Worm (Caenorhabditis elegans): ENCODE results near the gene C55A6.4.

The C55A6.4 gene

DNA sequence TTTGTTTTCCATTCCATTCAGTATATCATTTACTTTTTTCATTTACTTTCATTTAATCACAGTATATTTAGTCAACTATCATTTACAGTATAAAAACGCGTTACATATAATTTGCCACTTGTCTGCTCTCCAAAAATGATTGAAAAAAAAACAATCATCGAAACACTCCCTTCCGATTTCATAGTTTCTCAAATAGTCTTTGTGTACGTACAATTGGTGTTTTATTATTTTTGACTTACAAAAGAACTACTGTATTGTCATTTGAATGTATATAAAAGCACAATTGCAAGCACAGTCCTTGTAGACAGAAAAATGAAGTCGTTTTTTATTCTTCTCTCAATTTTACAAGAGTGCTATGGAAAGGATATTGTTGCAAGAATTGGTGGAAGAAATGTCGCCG, 43.3 kb downstream of the C55A6.4 start, which contains the start of gene nas-22:
Gene nas-22, plus strand, starts transcription at position 301 of the 400 bp plus-strand sequence.
- TF ChIP-seq cog-1 (tag; optimal IDR thresholded peaks at IDR 0.05), result no peak
- no peak for TF ChIP-seq ztf-23 (GFP tag; IDR thresholded peaks at IDR 0.05)
- TF ChIP-seq tab-1 (GFP tag; IDR thresholded peaks at IDR 0.05), result no peak
- TF ChIP-seq T22C8.4 (GFP tag; IDR thresholded peaks at IDR 0.05), result no peak
- no peak for TF ChIP-seq med-1 (GFP tag; optimal IDR thresholded peaks at IDR 0.05; ENCODE audit: insufficient read depth)
- TF ChIP-seq klf-2 (GFP tag; conservative IDR thresholded peaks at IDR 0.05), result no peak
- TF ChIP-seq ztf-29 (GFP tag; IDR thresholded peaks at IDR 0.05), result no peak
- no peak for TF ChIP-seq flt-1 (GFP tag; IDR thresholded peaks at IDR 0.05)
- TF ChIP-seq ref-1 (GFP tag; conservative IDR thresholded peaks at IDR 0.05), result no peak

DNA sequence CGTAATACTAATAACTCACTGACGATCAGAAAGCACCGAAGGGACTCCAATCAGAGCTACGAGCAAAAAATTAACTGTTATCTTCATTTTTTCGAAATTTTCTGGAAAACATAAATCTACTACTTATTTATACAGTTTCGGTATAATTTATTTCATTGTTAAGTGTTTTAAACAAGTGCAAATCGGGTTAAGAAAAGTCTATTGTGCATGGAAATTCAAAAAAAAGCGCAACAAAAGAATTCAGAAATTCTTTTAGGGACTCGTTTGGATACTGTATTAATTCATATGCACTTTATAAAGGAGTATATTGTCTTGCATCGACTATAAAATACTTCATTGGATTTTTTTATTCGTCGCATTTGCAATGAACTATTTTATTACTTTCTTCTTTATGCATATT, 45.5 kb downstream of the C55A6.4 start, which contains the start of the genes nas-20 and nas-21:
Gene nas-20, minus strand, starts transcription at position 101 of the 400 bp plus-strand sequence.
Gene nas-21, plus strand, starts transcription at position 356 of the 400 bp plus-strand sequence.
- TF ChIP-seq ztf-23 (GFP tag; IDR thresholded peaks at IDR 0.05), result no peak
- no peak for TF ChIP-seq T22C8.4 (GFP tag; IDR thresholded peaks at IDR 0.05)
- TF ChIP-seq ref-1 (GFP tag; conservative IDR thresholded peaks at IDR 0.05), result no peak
- TF ChIP-seq tab-1 (GFP tag; IDR thresholded peaks at IDR 0.05), result no peak
- no peak for TF ChIP-seq ztf-29 (GFP tag; IDR thresholded peaks at IDR 0.05)
- no peak for TF ChIP-seq flt-1 (GFP tag; IDR thresholded peaks at IDR 0.05)
- no peak for TF ChIP-seq med-1 (GFP tag; optimal IDR thresholded peaks at IDR 0.05; ENCODE audit: insufficient read depth)

DNA sequence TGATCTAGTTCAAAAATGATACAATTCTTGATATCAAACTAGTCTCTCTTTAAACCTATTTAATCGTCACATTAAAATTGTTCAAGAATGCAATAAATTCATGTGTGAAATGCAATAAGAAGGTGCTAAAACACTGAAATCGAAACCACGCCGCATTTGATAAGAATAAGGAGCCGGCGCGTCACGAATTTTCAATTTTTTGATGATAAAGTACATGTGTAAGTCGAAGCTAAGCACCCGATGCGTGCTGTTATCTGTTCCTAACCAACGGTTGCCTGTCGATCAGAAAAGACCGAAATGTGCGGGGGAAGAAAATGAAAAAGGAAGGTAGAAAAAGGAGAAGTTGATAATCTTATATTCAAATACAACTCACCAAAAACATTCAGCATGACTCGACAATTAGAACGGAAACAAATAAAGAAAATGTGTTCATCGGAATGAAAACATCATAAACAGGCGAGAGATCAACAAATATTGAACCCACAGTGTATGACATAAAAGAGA, 47.4 kb downstream of the C55A6.4 start, which contains the start of gene aat-6:
Gene aat-6, minus strand, starts transcription at position 454 of the 504 bp plus-strand sequence.
- TF ChIP-seq cog-1 (tag; optimal IDR thresholded peaks at IDR 0.05) (no peak), tab-1 (GFP tag; IDR thresholded peaks at IDR 0.05) (no peak), ref-1 (GFP tag; conservative IDR thresholded peaks at IDR 0.05) (no peak), med-1 (GFP tag; optimal IDR thresholded peaks at IDR 0.05; ENCODE audit: insufficient read depth) (no peak), ztf-23 (GFP tag; IDR thresholded peaks at IDR 0.05) (no peak), klf-2 (GFP tag; conservative IDR thresholded peaks at IDR 0.05) (no peak), ztf-29 (GFP tag; IDR thresholded peaks at IDR 0.05) (no peak), flt-1 (GFP tag; IDR thresholded peaks at IDR 0.05) (no peak), T22C8.4 (GFP tag; IDR thresholded peaks at IDR 0.05) (no peak)

Data from whole organism, midembryonic.